Fruit fly (Drosophila melanogaster): ENCODE results near the gene eIF4E5.

The eIF4E5 gene

DNA sequence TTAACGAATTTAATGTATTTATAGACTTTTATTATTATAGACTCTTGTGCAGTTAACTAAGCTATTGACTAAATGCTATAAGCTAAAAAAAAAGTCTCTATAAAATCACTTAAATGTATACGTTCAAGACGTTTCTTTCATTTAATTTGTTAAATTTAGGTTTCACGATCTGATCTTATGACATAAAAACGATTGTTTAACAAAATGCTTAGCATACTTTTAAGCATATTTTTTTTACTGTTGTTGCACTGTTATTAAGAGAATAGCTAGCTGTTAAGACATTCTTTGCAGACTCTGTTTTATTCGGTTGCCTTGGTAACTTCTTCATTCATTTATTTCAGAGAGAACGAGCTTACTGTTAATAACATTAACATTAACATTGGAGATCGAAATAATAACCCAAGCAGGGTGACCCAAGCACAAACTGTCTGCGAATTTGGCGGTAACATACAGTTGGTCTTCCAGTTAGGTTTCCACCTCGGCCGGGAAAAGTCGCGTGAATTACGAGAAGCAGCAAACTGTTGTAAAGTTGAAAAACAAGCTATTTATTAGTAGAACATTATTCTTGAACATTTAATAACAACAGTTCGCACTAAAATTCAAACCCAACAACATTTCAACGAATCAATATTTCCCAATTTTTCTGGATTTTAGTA lies 26.0 kb upstream of the eIF4E5 start, which contains the start of gene CG32365:
TSS of gene CG32365 (plus strand) at position 462 of the 656 bp plus-strand sequence.
- TF ChIP-seq CG7368 (GFP tag; optimal IDR thresholded peaks at IDR 0.05) (no peak), net (GFP tag; optimal IDR thresholded peaks at IDR 0.05) (peak; percentile 53), fd59A (GFP tag; optimal IDR thresholded peaks at IDR 0.05) (no peak), Smox (GFP tag; optimal IDR thresholded peaks at IDR 0.05) (no peak), CG11294 (GFP tag; IDR thresholded peaks at IDR 0.05) (no peak), CG8632 (GFP tag; optimal IDR thresholded peaks at IDR 0.05) (no peak), CG3919 (GFP tag; optimal IDR thresholded peaks at IDR 0.05) (peak; percentile 42), CG8319 (GFP tag; optimal IDR thresholded peaks at IDR 0.05) (peak; percentile 9), Eip75B (GFP tag; optimal IDR thresholded peaks at IDR 0.05) (no peak), vri (GFP tag; optimal IDR thresholded peaks at IDR 0.05) (peak; percentile 28), esn (GFP tag; optimal IDR thresholded peaks at IDR 0.05) (no peak), CG6854 (GFP tag; optimal IDR thresholded peaks at IDR 0.05) (no peak), topi (GFP tag; optimal IDR thresholded peaks at IDR 0.05) (peak; percentile 19), pdm3 (GFP tag; optimal IDR thresholded peaks at IDR 0.05) (no peak), eg (GFP tag; IDR thresholded peaks at IDR 0.05) (peak; percentile 48; the same call in 1 of the 3 replicates), Met (GFP tag; optimal IDR thresholded peaks at IDR 0.05) (peak; percentile 32), ss (GFP tag; optimal IDR thresholded peaks at IDR 0.05) (no peak), OdsH (GFP tag; optimal IDR thresholded peaks at IDR 0.05) (no peak), Lpt (GFP tag; optimal IDR thresholded peaks at IDR 0.05) (no peak), Gug (GFP tag; IDR thresholded peaks at IDR 0.05) (no peak), svp (GFP tag) (peak; percentile 9), lz (GFP tag; optimal IDR thresholded peaks at IDR 0.05) (no peak), Eip78C (GFP tag) (peak; percentile 71), acj6 (GFP tag; optimal IDR thresholded peaks at IDR 0.05) (no peak), dsx (GFP tag; optimal IDR thresholded peaks at IDR 0.05; ENCODE audit: poor library complexity, severe bottlenecking) (peak; percentile 26), Sox102F (GFP tag; optimal IDR thresholded peaks at IDR 0.05) (peak; percentile 14), CG4318 (GFP tag; optimal IDR thresholded peaks at IDR 0.05) (no peak), dac (GFP tag; optimal IDR thresholded peaks at IDR 0.05) (no peak), CG6163 (GFP tag; IDR thresholded peaks at IDR 0.05) (0 out of 3 replicates have a peak, but pooled peaks have one; percentile 18)

DNA sequence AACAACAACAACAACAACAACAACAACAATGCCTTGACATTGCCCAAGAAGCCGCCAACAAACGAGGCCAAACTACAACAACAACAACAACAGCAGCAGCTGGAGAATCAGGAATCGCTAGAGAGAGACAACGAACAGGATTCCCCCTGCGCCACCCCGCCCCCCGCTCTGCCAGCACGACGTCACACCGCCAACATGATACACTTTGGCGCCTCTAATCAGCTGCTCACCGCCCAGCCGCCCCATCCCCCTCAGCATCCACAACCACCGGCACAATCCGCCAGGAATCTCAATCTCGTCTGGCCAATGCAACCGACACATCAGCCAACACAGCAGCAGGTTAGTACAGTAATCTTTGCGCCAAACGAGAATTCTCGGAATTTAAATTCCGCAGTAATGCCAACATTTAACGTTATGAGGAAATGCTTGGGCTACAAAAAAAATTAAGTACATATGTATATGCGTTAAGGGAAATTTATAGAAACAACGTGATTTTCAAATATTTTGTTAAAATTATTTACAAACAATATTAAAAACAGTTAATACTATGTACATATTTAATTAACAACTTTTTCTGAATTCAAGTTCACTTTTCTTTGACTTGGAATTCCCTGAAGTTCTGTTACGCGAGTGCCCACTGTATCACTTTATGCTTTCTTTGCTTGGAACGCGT lies 24.8 kb upstream of the eIF4E5 start:
- TF ChIP-seq CG8119 (GFP tag; IDR thresholded peaks at IDR 0.05) (peak; percentile 92), CG10631 (GFP tag; optimal IDR thresholded peaks at IDR 0.05) (peak; percentile 73), pdm3 (GFP tag; optimal IDR thresholded peaks at IDR 0.05) (peak; percentile 73), topi (GFP tag; optimal IDR thresholded peaks at IDR 0.05) (peak; percentile 63), Ets96B (tag; optimal IDR thresholded peaks at IDR 0.05) (peak; percentile 81), ss (GFP tag; optimal IDR thresholded peaks at IDR 0.05) (peak; percentile 68 to 86), CG3919 (GFP tag; optimal IDR thresholded peaks at IDR 0.05) (peak; percentile 82), Sox102F (GFP tag; optimal IDR thresholded peaks at IDR 0.05) (peak; percentile 55), CG6163 (GFP tag; IDR thresholded peaks at IDR 0.05) (peak; percentile 56), svp (GFP tag) (peak; percentile 83), vri (GFP tag; optimal IDR thresholded peaks at IDR 0.05) (peak; percentile 45), Eip78C (GFP tag) (peak; percentile 96), fd59A (GFP tag; optimal IDR thresholded peaks at IDR 0.05) (peak; percentile 76), CG11294 (GFP tag; IDR thresholded peaks at IDR 0.05) (0 out of 2 replicates have a peak, but pooled peaks have one; percentile 31), Blimp-1 (GFP tag; optimal IDR thresholded peaks at IDR 0.05) (no peak), CG15336 (GFP tag; IDR thresholded peaks at IDR 0.05) (peak; percentile 90), CG8632 (GFP tag; optimal IDR thresholded peaks at IDR 0.05) (peak; percentile 72), achi (GFP tag; optimal IDR thresholded peaks at IDR 0.05) (peak; percentile 86), CG7368 (GFP tag; optimal IDR thresholded peaks at IDR 0.05) (peak; percentile 61), fd85E (GFP tag; optimal IDR thresholded peaks at IDR 0.05) (peak; percentile 28), Lpt (GFP tag; optimal IDR thresholded peaks at IDR 0.05) (peak; percentile 44), CG6276 (GFP tag; optimal IDR thresholded peaks at IDR 0.05) (peak; percentile 74), net (GFP tag; optimal IDR thresholded peaks at IDR 0.05) (peak; percentile 72), Hr38 (GFP tag; optimal IDR thresholded peaks at IDR 0.05) (no peak), fkh (GFP tag; optimal IDR thresholded peaks at IDR 0.05) (no peak), eg (GFP tag; IDR thresholded peaks at IDR 0.05) (peak; percentile 59; the same call in 2 of the 3 replicates), esn (GFP tag; optimal IDR thresholded peaks at IDR 0.05) (peak; percentile 76), CG31627 (GFP tag; optimal IDR thresholded peaks at IDR 0.05) (peak; percentile 33), CG11762 (GFP tag; optimal IDR thresholded peaks at IDR 0.05; ENCODE audit: insufficient read depth) (peak; percentile 69), Eip75B (GFP tag; optimal IDR thresholded peaks at IDR 0.05) (peak; percentile 59), Smox (GFP tag; optimal IDR thresholded peaks at IDR 0.05) (peak; percentile 61), CG16779 (tag; optimal IDR thresholded peaks at IDR 0.05) (peak; percentile 62), Ets21C (GFP tag; optimal IDR thresholded peaks at IDR 0.05) (peak; percentile 34), salr (GFP tag; optimal IDR thresholded peaks at IDR 0.05) (peak in 1 of 2 experiments; percentile 71), CG9139 (GFP tag; optimal IDR thresholded peaks at IDR 0.05) (peak; percentile 62)

All from whole organism, prepupa.